Worm (Caenorhabditis elegans) whole organism, L4 larva: ENCODE data around the gene sre-50.

Experiments used
- R02D3.7 ChIP-seq: fragments of 150-350 bp; sonication (generic microtip); optimal IDR thresholded peaks from 3 replicates; lab custom pipeline; 2014; ENCODE audit warnings: missing biosample characterization, missing genetic modification characterization
- T26A8.4 ChIP-seq: fragments of 200-800 bp; sonication (Bioruptor generic); IDR thresholded peaks from 2 replicates; pipeline ENCODE4 v1.3.6; 2022; ENCODE audit warnings: missing genetic modification characterization, missing compliant biosample characterization
- aha-1 ChIP-seq: fragments of 150-350 bp; peaks from one replicate; lab custom pipeline; 2014; ENCODE audit warnings: missing biosample characterization, missing genetic modification characterization
- aly-2 ChIP-seq: sonication (generic microtip); optimal IDR thresholded peaks from 2 replicates; lab custom pipeline; 2018; ENCODE audit warnings: missing biosample characterization, missing genetic modification characterization
- arid-1 ChIP-seq: fragments of 200-800 bp; sonication (Bioruptor generic); conservative IDR thresholded peaks from 2 replicates; pipeline ENCODE4 v1.3.6; 2022; ENCODE audit warnings: missing genetic modification reagents, missing genetic modification characterization, missing compliant biosample characterization
- cey-2 ChIP-seq: sonication (generic microtip); optimal IDR thresholded peaks from 3 replicates; lab custom pipeline; 2017; ENCODE audit warnings: missing genetic modification characterization, mild to moderate bottlenecking, missing compliant biosample characterization, antibody characterized with exemption, borderline replicate concordance; ENCODE audit not compliant: insufficient read depth
- daf-12 ChIP-seq: fragments of 150-350 bp; optimal IDR thresholded peaks from 2 replicates; lab custom pipeline; 2014; ENCODE audit warnings: missing biosample characterization, missing genetic modification reagents, missing genetic modification characterization
- daf-19 ChIP-seq: fragments of 200-800 bp; sonication (Bioruptor generic); conservative IDR thresholded peaks from 2 replicates; pipeline ENCODE4 v1.3.6; 2022; ENCODE audit warnings: missing genetic modification characterization, missing compliant biosample characterization
- daf-8 ChIP-seq: fragments of 200-800 bp; sonication (Bioruptor generic); IDR thresholded peaks from 2 replicates; pipeline ENCODE4 v1.3.6; 2022; ENCODE audit warnings: missing genetic modification characterization, missing compliant biosample characterization
- dmd-9 ChIP-seq: fragments of 200-800 bp; sonication (Bioruptor generic); IDR thresholded peaks from 2 replicates; pipeline ENCODE4 v1.3.6; 2022; ENCODE audit warnings: missing genetic modification reagents, missing genetic modification characterization, missing compliant biosample characterization
- dpl-1 ChIP-seq: fragments of 150-350 bp; optimal IDR thresholded peaks from 2 replicates; lab custom pipeline; 2014; ENCODE audit warnings: missing biosample characterization, missing genetic modification reagents, missing genetic modification characterization
- duxl-1 ChIP-seq: sonication (generic microtip); optimal IDR thresholded peaks from 2 replicates; lab custom pipeline; 2016; ENCODE audit warnings: mild to moderate bottlenecking, missing genetic modification characterization, moderate library complexity, missing compliant biosample characterization; ENCODE audit not compliant: poor library complexity
- dve-1 ChIP-seq: sonication (generic microtip); optimal IDR thresholded peaks from 2 replicates; lab custom pipeline; 2017; ENCODE audit warnings: antibody characterized with exemption, mild to moderate bottlenecking, missing genetic modification characterization, missing compliant biosample characterization; ENCODE audit not compliant: insufficient read depth
- gei-8 ChIP-seq: fragments of 200-800 bp; sonication (Bioruptor generic); optimal IDR thresholded peaks from 2 replicates; lab custom pipeline; 2018; ENCODE audit warnings: mild to moderate bottlenecking, missing genetic modification characterization, missing compliant biosample characterization
- hlh-11 ChIP-seq: fragments of 200-800 bp; sonication (Bioruptor generic); optimal IDR thresholded peaks from 2 replicates; lab custom pipeline; 2018; ENCODE audit warnings: mild to moderate bottlenecking, missing genetic modification characterization, missing compliant biosample characterization
- hlh-30 ChIP-seq: sonication (generic microtip); optimal IDR thresholded peaks from 2 replicates; lab custom pipeline; 2017; ENCODE audit warnings: antibody characterized with exemption, mild to moderate bottlenecking, missing genetic modification characterization, missing compliant biosample characterization; ENCODE audit not compliant: insufficient read depth
- jun-1 ChIP-seq: fragments of 150-350 bp; optimal IDR thresholded peaks from 2 replicates; lab custom pipeline; 2014; ENCODE audit warnings: missing biosample characterization, missing genetic modification reagents, missing genetic modification characterization
- lim-7 ChIP-seq: fragments of 200-800 bp; sonication (Bioruptor generic); IDR thresholded peaks from 2 replicates; pipeline ENCODE4 v1.3.6; 2022; ENCODE audit warnings: missing genetic modification characterization, missing compliant biosample characterization
- lin-1 ChIP-seq: fragments of 200-800 bp; sonication (Bioruptor generic); IDR thresholded peaks from 2 replicates; pipeline ENCODE4 v1.3.6; 2022; ENCODE audit warnings: missing genetic modification reagents, missing genetic modification characterization, missing compliant biosample characterization
- lin-15B ChIP-seq: fragments of 150-350 bp; sonication (generic microtip); optimal IDR thresholded peaks from 3 replicates; lab custom pipeline; 2014; ENCODE audit warnings: missing biosample characterization, missing genetic modification characterization
- madf-5 ChIP-seq, 2 experiments: fragments of 200-800 bp; sonication (Bioruptor generic); IDR thresholded peaks; 2 replicates each; pipeline ENCODE4 v1.3.6; 2022; ENCODE audit warnings: missing compliant biosample characterization in 2 of 2, missing genetic modification characterization in 2 of 2
- mxl-3 ChIP-seq: fragments of 200-800 bp; sonication (Bioruptor generic); optimal IDR thresholded peaks from 2 replicates; lab custom pipeline; 2018; ENCODE audit warnings: mild to moderate bottlenecking, missing genetic modification characterization, missing compliant biosample characterization
- nhr-11 ChIP-seq: fragments of 150-350 bp; optimal IDR thresholded peaks from 2 replicates; lab custom pipeline; 2014; ENCODE audit warnings: missing biosample characterization, missing genetic modification characterization
- nhr-77 ChIP-seq: fragments of 150-350 bp; optimal IDR thresholded peaks from 2 replicates; lab custom pipeline; 2014; ENCODE audit warnings: missing biosample characterization, missing genetic modification characterization
- pqm-1 ChIP-seq: sonication (generic microtip); optimal IDR thresholded peaks from 2 replicates; lab custom pipeline; 2017; ENCODE audit warnings: missing biosample characterization, missing genetic modification characterization
- rbr-2 ChIP-seq: sonication (generic microtip); optimal IDR thresholded peaks from 2 replicates; lab custom pipeline; 2016; ENCODE audit warnings: missing genotype, missing genetic modification characterization, missing compliant biosample characterization
- saeg-2 ChIP-seq: fragments of 200-800 bp; sonication (Bioruptor generic); IDR thresholded peaks from 2 replicates; pipeline ENCODE4 v1.3.6; 2022; ENCODE audit warnings: missing genetic modification reagents, missing genetic modification characterization, missing compliant biosample characterization
- set-16 ChIP-seq: fragments of 200-800 bp; sonication (Bioruptor generic); IDR thresholded peaks from 2 replicates; pipeline ENCODE4 v1.3.6; 2022; ENCODE audit warnings: missing genetic modification reagents, missing genetic modification characterization, missing compliant biosample characterization
- skn-1 ChIP-seq: fragments of 150-350 bp; optimal IDR thresholded peaks from 2 replicates; lab custom pipeline; 2014; ENCODE audit warnings: missing biosample characterization, missing genetic modification characterization
- spr-1 ChIP-seq: sonication (generic microtip); optimal IDR thresholded peaks from 2 replicates; lab custom pipeline; 2016; ENCODE audit warnings: mild to moderate bottlenecking, missing genetic modification characterization, missing compliant biosample characterization
- tag-97 ChIP-seq: fragments of 200-800 bp; sonication (Bioruptor generic); IDR thresholded peaks from 2 replicates; pipeline ENCODE4 v1.3.6; 2022; ENCODE audit warnings: missing genetic modification characterization, missing compliant biosample characterization
- vab-7 ChIP-seq: fragments of 200-800 bp; sonication (Bioruptor generic); IDR thresholded peaks from 2 replicates; pipeline ENCODE4 v1.3.6; 2022; ENCODE audit warnings: missing genetic modification reagents, missing genetic modification characterization, missing compliant biosample characterization
- zfp-2 ChIP-seq: sonication (generic microtip); optimal IDR thresholded peaks from 2 replicates; lab custom pipeline; 2016; ENCODE audit warnings: mild to moderate bottlenecking, missing genetic modification characterization, missing compliant biosample characterization
- zip-11 ChIP-seq: fragments of 200-800 bp; sonication (Bioruptor generic); IDR thresholded peaks from 2 replicates; pipeline ENCODE4 v1.3.6; 2022; ENCODE audit warnings: missing genetic modification characterization, missing compliant biosample characterization

The sre-50 gene

DNA sequence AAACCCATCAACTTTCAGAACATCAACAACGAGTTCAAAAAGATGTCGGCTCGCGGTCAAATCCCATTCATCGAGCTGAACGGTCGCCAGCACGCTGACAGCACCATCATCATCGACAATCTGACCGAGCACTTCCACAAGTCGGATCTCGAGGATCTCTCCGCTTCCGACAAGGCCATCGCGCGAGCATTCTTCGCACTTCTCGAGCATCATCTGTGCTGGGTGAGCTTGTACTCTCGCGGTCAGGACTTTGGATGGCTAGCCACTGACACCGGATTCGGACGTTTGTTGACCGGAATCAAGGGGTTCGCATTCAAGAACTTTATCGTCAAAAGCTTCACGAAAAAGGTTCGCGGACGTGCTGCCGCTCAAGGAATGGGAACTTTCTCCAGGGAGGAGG lies 38.5 kb upstream of the sre-50 start:
- peak; percentile 68; the same call in 1 of the 2 replicates for TF ChIP-seq set-16 (GFP tag; lab: Robert Waterston, UW)
- no peak for TF ChIP-seq zfp-2 (tag; lab: Kevin White, UChicago)
- no peak for TF ChIP-seq jun-1 (tag; lab: Kevin White, UChicago)
- no peak for TF ChIP-seq skn-1
- no peak for TF ChIP-seq mxl-3
- no peak for TF ChIP-seq cey-2 (tag; lab: Kevin White, UChicago)
- no peak for TF ChIP-seq duxl-1 (tag; lab: Kevin White, UChicago)
- 0 out of 4 replicates have a peak, but pooled peaks of 1 of the 2 experiments have one; percentile 38 for TF ChIP-seq madf-5 (GFP tag; IDR thresholded peaks at IDR 0.05; lab: Robert Waterston, UW)
- TF ChIP-seq aha-1, result peak; percentile 19
- TF ChIP-seq T26A8.4 (GFP tag; lab: Robert Waterston, UW), result no peak
- TF ChIP-seq lin-15B, result no peak
- no peak for TF ChIP-seq pqm-1 (tag; lab: Kevin White, UChicago)
- TF ChIP-seq, all 104 proteins: peak for 3

DNA sequence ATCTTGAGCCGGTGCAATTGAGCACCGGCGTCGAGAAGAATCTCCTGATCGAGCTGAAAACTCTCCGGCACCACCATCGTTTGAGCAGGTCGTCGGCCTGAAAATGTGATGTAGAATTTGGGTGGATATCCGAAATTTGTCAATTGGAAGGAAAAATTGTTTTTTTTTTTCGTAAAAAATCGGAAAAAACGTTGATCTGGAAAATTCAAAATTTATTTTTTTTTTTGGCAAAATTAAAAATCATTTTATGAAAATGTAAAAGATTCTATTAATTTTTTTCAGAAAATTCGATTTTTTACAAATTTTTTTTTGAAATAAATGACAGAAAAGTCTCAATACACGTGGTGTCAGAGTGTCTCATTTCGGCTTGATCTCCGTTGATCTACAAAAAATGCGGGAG lies 37.2 kb upstream of the sre-50 start, which contains the start of gene tric-1B.1:
tric-1B.1 (minus strand) TSS at position 101 of the 400 bp plus-strand sequence.
- TF ChIP-seq gei-8 (GFP tag; lab: Kevin White, UChicago) (no peak), zip-11 (no peak), aly-2 (tag; lab: Kevin White, UChicago) (no peak), saeg-2 (GFP tag; lab: Robert Waterston, UW) (no peak), lin-1 (GFP tag; lab: Robert Waterston, UW) (no peak), dmd-9 (GFP tag; lab: Robert Waterston, UW) (no peak), daf-19 (GFP tag; lab: Robert Waterston, UW) (no peak), daf-8 (GFP tag; lab: Robert Waterston, UW) (no peak)
- TF ChIP-seq, all 104 proteins: peak for 0

DNA sequence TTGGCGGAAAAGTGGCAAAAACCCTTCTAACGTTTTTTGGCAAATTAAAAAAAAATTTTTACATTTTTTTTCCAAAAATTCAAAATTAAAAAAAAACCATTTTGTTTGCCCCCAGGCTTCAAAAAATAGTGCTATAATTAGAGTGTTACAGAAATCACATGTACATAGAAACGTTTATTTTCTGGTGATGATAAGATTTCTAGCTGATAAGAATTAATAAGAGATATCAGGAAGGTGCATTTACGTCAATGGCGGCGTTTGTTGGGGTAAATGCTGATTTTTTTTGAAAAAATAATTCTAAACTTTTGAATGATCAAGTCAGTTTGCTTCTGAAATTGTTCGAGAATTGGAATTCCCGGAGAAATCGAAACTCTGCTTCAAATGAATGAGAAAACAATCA lies 36.5 kb upstream of the sre-50 start:
- TF ChIP-seq lim-7 (GFP tag; lab: Robert Waterston, UW) (no peak), hlh-11 (tag; lab: Kevin White, UChicago) (no peak), nhr-77 (tag; lab: Kevin White, UChicago) (no peak), dve-1 (peak; percentile 30), hlh-30 (tag; lab: Kevin White, UChicago) (peak; percentile 8), jun-1 (tag; lab: Kevin White, UChicago) (no peak), arid-1 (GFP tag; lab: Robert Waterston, UW) (no peak)

DNA sequence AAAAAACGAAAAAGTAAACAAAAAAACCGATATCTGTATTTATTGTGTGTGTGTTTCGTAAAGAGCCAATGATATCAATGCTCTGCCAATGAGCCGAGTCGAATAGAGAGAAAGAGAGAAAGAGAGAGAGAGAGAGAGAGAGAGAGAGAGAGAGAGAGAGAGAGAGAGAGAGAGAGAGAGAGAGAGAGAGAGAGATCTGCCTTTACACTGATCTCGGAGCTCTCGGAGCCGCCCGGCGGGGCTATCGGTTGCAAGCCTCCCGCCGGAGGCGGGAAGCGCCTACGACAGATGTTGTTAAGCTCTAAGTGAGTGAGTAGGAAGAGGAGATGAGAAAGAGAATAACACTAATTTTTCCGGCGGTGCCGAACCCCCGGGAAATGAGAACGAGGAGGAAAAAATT lies 34.5 kb upstream of the sre-50 start:
- no peak for TF ChIP-seq dpl-1 (GFP tag; lab: Kevin White, UChicago)
- TF ChIP-seq set-16 (GFP tag; lab: Robert Waterston, UW), result peak; percentile 95
- TF ChIP-seq spr-1 (tag; lab: Kevin White, UChicago), result no peak
- TF ChIP-seq lin-1 (GFP tag; lab: Robert Waterston, UW), result 0 out of 2 replicates have a peak, but pooled peaks have one; percentile 24
- TF ChIP-seq dmd-9 (GFP tag; lab: Robert Waterston, UW), result no peak
- peak; percentile 86 for TF ChIP-seq aha-1
- TF ChIP-seq nhr-11 (tag; lab: Kevin White, UChicago), result peak; percentile 27
- TF ChIP-seq daf-12, result no peak

DNA sequence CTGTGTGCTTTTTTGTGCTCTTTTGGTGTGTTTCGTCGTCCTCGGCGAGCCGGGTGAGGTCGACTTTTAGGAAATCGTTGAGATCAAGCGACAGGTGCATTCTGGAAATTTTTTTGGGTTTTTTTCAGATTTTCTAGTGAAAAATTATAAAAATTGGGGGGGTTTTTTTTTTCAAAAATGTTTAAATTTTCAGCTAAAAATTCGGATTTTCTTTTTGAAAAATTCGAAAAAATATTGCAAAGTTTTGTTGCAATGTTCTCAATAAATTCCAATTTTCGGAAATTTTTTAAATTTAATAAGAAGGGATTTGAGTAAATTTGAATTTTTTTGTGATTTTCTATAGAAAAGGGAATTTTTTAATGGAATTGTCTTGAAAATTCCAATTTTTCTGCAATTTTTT lies 28.4 kb upstream of the sre-50 start, which contains the start of gene Y57A10A.27:
Y57A10A.27 (minus strand) TSS at position 101 of the 400 bp plus-strand sequence.
- TF ChIP-seq lim-7 (GFP tag; lab: Robert Waterston, UW) (no peak), tag-97 (GFP tag; lab: Robert Waterston, UW) (no peak), spr-1 (tag; lab: Kevin White, UChicago) (no peak), vab-7 (GFP tag; lab: Robert Waterston, UW) (no peak), rbr-2 (no peak), R02D3.7 (tag; lab: Kevin White, UChicago) (no peak)
